Worm (Caenorhabditis elegans): ENCODE measurements around the gene sri-54.

DNA sequence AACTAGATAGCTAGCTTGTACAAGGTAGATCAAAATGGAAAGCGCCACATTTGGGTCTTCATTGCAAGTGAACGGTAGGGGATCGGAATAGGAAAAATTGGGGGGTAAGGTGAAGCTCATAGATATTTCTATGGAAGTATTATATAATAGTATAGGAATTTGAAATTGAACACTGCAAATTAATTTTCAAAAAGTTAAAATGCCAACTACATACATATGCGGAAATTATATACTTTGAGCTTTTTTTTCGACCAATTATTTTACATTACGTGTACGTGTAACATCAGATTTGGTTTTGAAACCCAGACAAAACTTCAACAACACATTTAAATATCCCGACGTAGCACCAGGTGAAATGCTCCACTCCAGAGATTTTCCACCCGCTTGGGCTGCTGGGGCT, 41.6 kb downstream of the sri-54 start, which contains the start of gene srg-23:
- no peak for TF ChIP-seq elt-1 (tag; optimal IDR thresholded peaks at IDR 0.05)
- TF ChIP-seq mml-1 (tag; optimal IDR thresholded peaks at IDR 0.05): no peak
- TF ChIP-seq elt-2 (tag; optimal IDR thresholded peaks at IDR 0.05): no peak
- no peak for TF ChIP-seq pqm-1 (tag; optimal IDR thresholded peaks at IDR 0.05)
- no peak for TF ChIP-seq nhr-23 (tag; optimal IDR thresholded peaks at IDR 0.05)
- TF ChIP-seq ztf-11 (tag; optimal IDR thresholded peaks at IDR 0.05): no peak
- TF ChIP-seq nhr-28 (tag; optimal IDR thresholded peaks at IDR 0.05): no peak
- TF ChIP-seq ama-1 (optimal IDR thresholded peaks at IDR 0.05): no peak
